Fruit fly (Drosophila melanogaster): Measurements from ENCODE around the gene CG32119.

The CG32119 gene

DNA sequence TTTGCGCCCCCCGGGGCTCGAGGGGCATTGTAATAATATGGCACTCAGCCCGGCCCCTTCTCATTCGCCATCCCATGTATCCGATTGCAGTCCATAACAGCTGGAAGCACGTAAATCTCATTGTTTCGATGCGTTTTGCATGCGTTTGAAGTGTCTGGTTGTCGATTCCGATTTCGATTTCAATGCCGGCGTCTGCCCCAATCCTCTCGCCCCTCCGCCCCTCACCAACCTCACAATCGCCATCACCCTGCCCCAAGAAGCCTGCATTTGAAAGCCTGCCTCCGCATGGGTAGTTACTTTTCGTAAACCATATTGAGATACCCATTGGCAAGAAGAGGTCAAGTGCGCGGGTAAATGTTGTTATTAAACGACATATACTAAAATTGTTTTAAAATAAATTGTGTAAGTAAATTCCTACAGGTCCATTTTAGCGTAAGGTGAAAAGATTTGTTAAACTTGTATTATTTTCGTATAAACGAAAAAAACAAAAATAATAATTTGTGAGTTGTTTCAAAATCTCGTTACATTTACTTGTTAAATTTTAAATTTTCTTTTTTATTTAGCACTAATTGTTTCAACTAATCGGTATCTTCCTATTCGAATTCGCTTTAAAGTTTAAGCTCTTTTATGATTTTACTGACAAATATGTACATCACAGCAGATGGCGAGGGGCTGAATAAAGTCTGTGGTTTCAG lies 35.7 kb downstream of the CG32119 start (continued):
- TF ChIP-seq Myb (GFP tag; optimal IDR thresholded peaks at IDR 0.05) (no peak), CG10959 (GFP tag; IDR thresholded peaks at IDR 0.05) (no peak), CG12219 (GFP tag; optimal IDR thresholded peaks at IDR 0.05) (no peak), ERR (GFP tag; optimal IDR thresholded peaks at IDR 0.05) (no peak), Dll (GFP tag; IDR thresholded peaks at IDR 0.05; ENCODE audit: partially characterized antibody) (no peak), CG8924 (tag; optimal IDR thresholded peaks at IDR 0.05) (no peak), crol (GFP tag; IDR thresholded peaks at IDR 0.05) (peak; percentile 58), CG12391 (tag; optimal IDR thresholded peaks at IDR 0.05) (no peak)

DNA sequence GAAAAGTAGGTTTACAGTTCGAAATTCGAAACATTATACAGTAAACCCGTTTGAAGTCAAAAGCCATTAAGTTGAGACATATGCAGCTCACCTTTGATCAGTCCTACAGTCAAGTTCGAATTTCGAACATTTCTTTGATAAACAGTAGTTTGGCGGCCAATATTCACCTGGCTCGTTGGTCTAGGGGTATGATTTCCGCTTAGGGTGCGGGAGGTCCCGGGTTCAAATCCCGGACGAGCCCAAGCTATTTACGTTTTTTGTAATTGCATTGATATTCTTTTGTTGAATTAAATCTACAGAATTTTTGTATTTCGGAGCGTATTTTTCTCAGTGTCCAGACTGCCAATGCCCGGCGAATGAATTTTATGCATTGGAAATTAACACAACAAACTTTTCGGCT lies 36.3 kb downstream of the CG32119 start:
- TF ChIP-seq Dll (GFP tag; IDR thresholded peaks at IDR 0.05; ENCODE audit: partially characterized antibody), result 0 out of 4 replicates have a peak, but pooled peaks have one; percentile 12
- TF ChIP-seq Awh (GFP tag; IDR thresholded peaks at IDR 0.05), result 0 out of 2 replicates have a peak, but pooled peaks have one; percentile 36
- peak; percentile 52; the same call in 2 of the 3 replicates for TF ChIP-seq CG16813 (GFP tag; IDR thresholded peaks at IDR 0.05; ENCODE audit: partially characterized antibody)
- peak; percentile 35; the same call in 1 of the 2 replicates for TF ChIP-seq Scr (GFP tag; IDR thresholded peaks at IDR 0.05; ENCODE audit: partially characterized antibody)
- peak; percentile 95 for TF ChIP-seq Bdp1 (GFP tag; optimal IDR thresholded peaks at IDR 0.05)
- TF ChIP-seq HLH4C (GFP tag; IDR thresholded peaks at IDR 0.05; ENCODE audit: partially characterized antibody), result peak; percentile 43; the same call in 1 of the 3 replicates
- TF ChIP-seq zfh1 (GFP tag; IDR thresholded peaks at IDR 0.05), result no peak
- peak; percentile 19; the same call in 1 of the 2 replicates for TF ChIP-seq vvl (GFP tag; IDR thresholded peaks at IDR 0.05)
- peak in 1 of 2 experiments; percentile 20 for TF ChIP-seq tll (GFP tag; optimal IDR thresholded peaks at IDR 0.05)
- no peak for TF ChIP-seq CG8388 (GFP tag; optimal IDR thresholded peaks at IDR 0.05)
- TF ChIP-seq Dek (tag; optimal IDR thresholded peaks at IDR 0.05), result no peak
- TF ChIP-seq amos (GFP tag; IDR thresholded peaks at IDR 0.05; ENCODE audit: partially characterized antibody), result peak; percentile 53; the same call in 1 of the 2 replicates

DNA sequence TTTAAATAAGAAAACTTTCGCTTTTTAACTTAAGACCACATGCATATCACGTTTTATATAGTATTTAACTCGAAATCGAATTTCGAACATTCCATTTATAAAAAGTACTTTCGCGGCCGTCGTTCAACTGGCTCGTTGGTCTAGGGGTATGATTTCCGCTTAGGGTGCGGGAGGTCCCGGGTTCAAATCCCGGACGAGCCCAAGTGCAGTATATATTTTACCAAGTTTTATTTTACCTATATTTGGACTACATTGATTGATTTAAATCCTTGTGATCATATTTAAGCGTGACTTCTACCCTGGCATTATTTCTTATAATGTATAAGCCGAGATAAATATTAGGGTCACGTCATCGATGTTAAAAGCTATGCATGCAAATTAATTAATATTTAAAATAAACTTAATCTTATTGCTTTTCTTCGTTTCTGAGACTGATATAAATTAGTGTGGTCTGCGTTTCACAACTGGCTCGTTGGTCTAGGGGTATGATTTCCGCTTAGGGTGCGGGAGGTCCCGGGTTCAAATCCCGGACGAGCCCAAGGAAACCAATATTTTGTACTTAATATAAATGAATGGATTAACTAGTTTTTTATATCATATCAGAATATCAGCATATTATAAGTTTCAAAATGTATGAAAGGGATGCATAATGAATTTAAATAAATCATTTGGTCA lies 37.3 kb downstream of the CG32119 start:
- TF ChIP-seq sr (GFP tag; IDR thresholded peaks at IDR 0.05) (no peak), Tbp (GFP tag; optimal IDR thresholded peaks at IDR 0.05) (no peak), tll (GFP tag; optimal IDR thresholded peaks at IDR 0.05) (no peak), Meics (GFP tag; optimal IDR thresholded peaks at IDR 0.05) (no peak), CG32532 (GFP tag; IDR thresholded peaks at IDR 0.05) (no peak), aop (GFP tag; IDR thresholded peaks at IDR 0.05) (no peak), HLH4C (GFP tag; IDR thresholded peaks at IDR 0.05; ENCODE audit: partially characterized antibody) (0 out of 3 replicates have a peak, but pooled peaks have one; percentile 43), pros (GFP tag; optimal IDR thresholded peaks at IDR 0.05) (no peak), tgo (GFP tag; IDR thresholded peaks at IDR 0.05) (no peak), pb (GFP tag; optimal IDR thresholded peaks at IDR 0.05) (no peak), HLHmδ (GFP tag; optimal IDR thresholded peaks at IDR 0.05) (no peak), HLH54F (GFP tag; optimal IDR thresholded peaks at IDR 0.05) (no peak), usp (GFP tag; optimal IDR thresholded peaks at IDR 0.05) (no peak), amos (GFP tag; IDR thresholded peaks at IDR 0.05; ENCODE audit: partially characterized antibody) (peak; percentile 61; the same call in 1 of the 2 replicates), Trl (optimal IDR thresholded peaks at IDR 0.05) (no peak), Trl (GFP tag; optimal IDR thresholded peaks at IDR 0.05) (no peak), eyg (GFP tag; optimal IDR thresholded peaks at IDR 0.05) (no peak), Opbp (GFP tag; IDR thresholded peaks at IDR 0.05; ENCODE audit: partially characterized antibody) (no peak), CG12299 (tag; optimal IDR thresholded peaks at IDR 0.05) (no peak), CG4707 (GFP tag; optimal IDR thresholded peaks at IDR 0.05) (no peak), nmo (GFP tag; optimal IDR thresholded peaks at IDR 0.05) (no peak), CG17802 (tag; optimal IDR thresholded peaks at IDR 0.05) (no peak), Med (GFP tag) (no peak), tna (GFP tag; IDR thresholded peaks at IDR 0.05; ENCODE audit: partially characterized antibody) (no peak), pita (GFP tag; optimal IDR thresholded peaks at IDR 0.05) (no peak), al (GFP tag; IDR thresholded peaks at IDR 0.05) (no peak), ken (GFP tag; IDR thresholded peaks at IDR 0.05) (no peak), CG16813 (GFP tag; IDR thresholded peaks at IDR 0.05; ENCODE audit: partially characterized antibody) (peak; percentile 53; the same call in 2 of the 3 replicates), CG7963 (GFP tag; IDR thresholded peaks at IDR 0.05; ENCODE audit: partially characterized antibody) (0 out of 3 replicates have a peak, but pooled peaks have one; percentile 29)

Data from whole organism, embryonic.